Worm (Caenorhabditis elegans): Measurements from ENCODE around the gene F49A5.10.

ce11 chrV:16853956-16854683, 20.9 kb upstream of the F49A5.10 start, which contains the start of the genes clec-35 and clec-27:
- TF ChIP-seq flt-1 (GFP tag; IDR thresholded peaks at IDR 0.05): no peak
- TF ChIP-seq ets-7 (tag; optimal IDR thresholded peaks at IDR 0.05): no peak
- TF ChIP-seq ceh-13 (GFP tag; optimal IDR thresholded peaks at IDR 0.05): no peak
- TF ChIP-seq ceh-36 (tag; optimal IDR thresholded peaks at IDR 0.05): no peak

All from whole organism, early embryonic.